Fruit fly (Drosophila melanogaster): ENCODE results near the gene bun.

bun gene

DNA sequence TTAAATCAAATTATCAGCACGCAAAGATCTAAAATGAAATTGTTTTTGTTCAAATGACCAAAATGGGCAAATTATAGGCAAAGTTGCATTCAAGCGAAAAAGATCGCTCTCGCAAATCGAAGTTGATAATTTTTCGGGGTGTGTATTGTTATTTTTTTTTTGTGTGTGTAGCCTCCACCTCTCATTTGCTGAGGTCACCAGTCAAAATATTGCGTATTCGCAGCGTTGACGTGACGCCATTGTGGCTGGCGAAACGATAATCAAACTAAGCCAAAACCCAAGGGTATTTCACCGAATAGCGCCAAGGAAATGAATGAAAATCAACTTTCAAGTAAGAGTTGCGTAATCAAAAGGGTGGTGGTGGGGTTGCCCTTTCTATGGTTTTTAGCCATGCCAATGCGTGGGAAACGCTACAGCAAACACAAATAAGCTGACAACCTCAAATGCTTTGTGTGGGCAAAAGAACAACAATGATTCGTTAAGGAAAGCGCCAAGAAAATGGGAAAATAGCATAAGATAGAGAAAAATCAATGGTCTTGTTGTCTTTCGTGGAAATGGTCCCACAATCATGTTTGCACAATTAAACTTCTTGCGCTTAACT is 43.5 kb downstream of the bun start:
- TF ChIP-seq CG17801 (GFP tag; optimal IDR thresholded peaks at IDR 0.05; ENCODE audit: partially characterized antibody), result no peak

DNA sequence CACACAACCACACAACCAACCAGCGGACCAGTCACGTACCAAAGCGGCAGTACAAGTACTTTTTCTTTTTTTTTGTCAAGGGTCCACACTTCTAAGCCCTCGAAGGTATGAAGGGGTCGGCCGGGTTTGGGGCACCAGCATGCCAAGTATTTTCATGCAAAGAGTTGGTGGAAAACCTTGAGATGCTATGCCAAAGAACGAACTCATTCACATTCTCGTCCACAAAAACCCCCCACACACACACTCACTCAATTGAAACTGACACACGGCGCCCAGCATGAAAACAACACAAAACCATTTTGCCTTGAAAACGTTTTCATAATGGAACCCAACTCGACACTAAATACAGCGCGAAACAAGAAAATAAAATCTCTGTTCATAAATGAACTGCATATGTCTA is 46.0 kb downstream of the bun start:
- no peak for TF ChIP-seq CG17801 (GFP tag; optimal IDR thresholded peaks at IDR 0.05; ENCODE audit: partially characterized antibody)

DNA sequence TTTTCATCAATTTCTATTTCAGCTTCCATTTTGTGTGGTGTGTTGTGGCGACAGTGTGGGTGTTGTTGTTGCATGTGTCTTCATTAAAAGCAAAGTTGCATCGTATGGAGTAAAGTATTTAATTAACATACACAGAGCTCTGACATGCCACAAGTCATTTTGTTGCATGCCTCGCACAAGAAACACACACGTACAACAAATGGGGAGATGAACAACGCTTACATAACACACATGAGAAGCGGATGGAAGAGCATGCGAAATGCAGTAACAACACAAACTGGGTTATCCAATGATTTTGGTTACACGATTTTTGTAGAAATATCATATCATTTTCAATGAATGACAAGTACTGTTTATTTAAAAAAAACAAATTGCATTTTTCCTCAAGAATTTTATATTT is 47.2 kb downstream of the bun start:
- TF ChIP-seq CG17801 (GFP tag; optimal IDR thresholded peaks at IDR 0.05; ENCODE audit: partially characterized antibody), result no peak

DNA sequence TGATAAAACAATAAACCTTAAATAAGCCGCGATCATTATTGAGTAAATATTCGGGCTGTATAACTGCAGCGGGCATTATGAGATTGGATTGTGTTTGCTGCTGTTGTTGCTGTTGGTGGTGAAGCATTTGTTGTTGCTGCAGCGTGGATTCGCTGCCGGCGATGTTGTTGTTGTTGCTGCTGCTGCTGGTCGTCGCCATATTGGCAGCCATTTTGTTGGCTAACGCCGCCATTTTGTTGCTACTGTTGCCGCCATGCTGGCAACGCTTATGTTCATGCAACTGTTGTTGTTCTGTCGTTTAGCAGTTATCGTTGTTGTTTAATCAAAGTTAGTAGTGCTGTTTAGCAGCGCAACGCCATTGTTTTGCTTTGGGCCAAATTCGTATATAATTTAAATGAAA is 47.9 kb downstream of the bun start:
- TF ChIP-seq CG17801 (GFP tag; optimal IDR thresholded peaks at IDR 0.05; ENCODE audit: partially characterized antibody), result no peak

DNA sequence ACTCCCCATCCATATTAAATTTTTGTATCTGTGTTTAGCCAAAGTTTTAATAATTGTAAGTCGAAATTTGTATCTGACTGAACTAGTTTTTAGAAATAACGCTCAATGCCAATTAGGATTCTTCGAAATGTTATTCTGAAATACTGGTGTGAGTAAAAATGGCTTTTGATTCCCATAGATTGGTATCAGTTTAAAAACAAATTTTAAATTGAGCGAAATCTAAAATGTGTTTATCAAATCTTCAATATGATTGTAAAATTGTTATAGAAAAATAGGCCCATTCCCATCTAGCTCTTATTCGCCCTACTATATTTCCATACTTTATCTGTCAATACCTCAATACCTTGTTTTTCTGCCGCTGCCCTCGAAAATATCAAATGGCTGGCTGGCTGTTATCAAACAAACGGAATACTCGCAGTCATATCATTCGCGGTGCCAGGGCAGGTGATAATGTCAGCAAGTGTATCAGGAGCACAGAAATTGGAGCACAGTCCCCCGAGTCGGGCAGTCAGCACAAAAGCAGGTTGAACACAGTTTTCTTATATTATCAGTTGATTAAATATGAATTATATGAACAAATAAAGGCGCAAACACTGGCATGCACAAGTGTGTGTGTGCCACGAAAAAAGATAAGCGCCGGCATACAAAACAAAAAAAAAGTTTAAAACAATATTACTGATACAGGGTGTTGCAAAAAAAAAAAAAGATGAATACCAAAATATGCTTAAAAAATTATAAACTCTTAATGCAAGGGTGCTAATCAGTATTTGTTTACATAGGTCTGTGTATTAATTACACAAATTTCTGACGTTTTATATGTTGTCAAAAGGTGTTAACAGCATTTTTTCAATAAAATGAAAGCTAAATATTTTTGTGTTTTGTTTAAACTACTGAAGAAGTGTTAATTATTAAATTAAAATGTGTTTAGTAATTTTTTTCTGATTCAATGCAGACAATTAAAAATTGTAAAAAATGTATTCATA is 48.8 kb downstream of the bun start, which contains the start of gene t-cup:
TSS of gene t-cup (minus strand) at position 51 of the 983 bp plus-strand sequence.
- TF ChIP-seq CG17801 (GFP tag; optimal IDR thresholded peaks at IDR 0.05; ENCODE audit: partially characterized antibody), result peak; percentile 19

DNA sequence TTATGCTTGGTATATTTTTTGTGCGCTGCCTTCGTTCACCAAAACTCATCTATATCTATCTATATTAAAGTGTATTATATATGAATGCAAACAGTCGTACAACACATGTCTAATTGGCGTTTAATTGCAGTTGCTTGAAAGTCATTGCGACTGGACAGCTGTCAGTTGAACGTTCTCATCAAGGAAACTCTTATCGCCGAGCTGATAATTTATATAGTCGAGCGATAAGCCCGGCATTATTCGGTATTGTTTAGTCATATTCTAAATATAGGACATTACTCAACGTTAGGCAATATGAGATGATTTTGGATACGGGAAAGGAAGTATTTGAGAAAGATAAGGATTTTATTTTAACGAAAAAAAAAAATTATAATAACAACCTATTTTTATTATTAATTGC is 51.2 kb downstream of the bun start:
- TF ChIP-seq CG17801 (GFP tag; optimal IDR thresholded peaks at IDR 0.05; ENCODE audit: partially characterized antibody), result no peak

DNA sequence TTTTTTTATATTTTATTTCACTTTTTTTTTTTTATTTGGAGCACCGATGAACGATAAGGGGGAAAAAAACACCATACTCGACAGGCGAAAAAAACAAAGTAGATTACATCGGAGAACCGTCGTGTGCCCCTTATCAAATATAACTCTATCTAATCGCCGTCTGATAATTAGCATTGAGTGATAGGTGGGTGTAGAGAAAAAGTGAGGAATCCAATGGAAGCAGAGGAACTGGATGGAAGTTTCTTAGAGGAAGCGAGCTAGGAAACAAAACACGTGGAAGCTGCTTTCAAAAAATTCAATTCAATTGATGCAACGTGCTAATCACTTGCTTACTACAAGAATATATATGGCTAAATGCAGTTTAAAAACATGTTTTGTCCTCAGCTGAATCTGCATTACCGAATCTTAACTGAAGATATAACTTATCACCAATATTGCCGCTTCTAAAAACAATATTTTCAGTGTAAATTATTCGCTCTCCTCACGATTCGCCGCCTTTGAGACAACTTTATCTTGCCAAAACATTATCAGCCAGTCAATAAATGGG is 52.6 kb downstream of the bun start:
- TF ChIP-seq CG17801 (GFP tag; optimal IDR thresholded peaks at IDR 0.05; ENCODE audit: partially characterized antibody), result no peak

DNA sequence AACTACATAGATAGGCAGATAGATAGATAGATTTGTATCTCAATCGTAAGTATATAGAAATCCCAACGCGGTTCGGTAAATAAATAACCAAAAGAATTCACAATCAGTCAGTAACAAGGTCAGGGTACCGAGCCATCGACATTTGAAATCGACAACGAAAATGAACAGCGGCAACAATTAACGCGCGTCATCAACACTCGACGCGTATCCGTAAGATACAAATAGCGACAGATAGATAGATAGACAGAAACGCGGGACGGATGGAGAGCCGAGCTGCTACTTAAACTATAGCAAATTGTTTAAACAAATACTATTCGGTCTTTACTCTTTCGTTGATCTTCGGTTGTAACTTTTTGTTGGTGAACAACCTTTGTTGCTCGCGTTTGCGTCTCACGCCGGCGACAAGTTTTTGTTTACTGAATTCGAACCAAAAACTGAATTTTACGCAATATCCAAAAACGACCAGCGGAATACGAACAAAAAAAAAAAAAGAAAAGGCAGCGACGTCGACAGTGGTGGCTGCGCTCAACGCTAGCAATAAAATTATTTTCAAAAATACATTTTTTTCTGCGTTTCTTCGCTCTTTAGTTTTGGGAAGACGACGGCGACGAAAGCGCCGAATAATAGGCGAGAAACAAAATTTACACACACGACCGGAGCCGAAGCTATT is 53.2 kb downstream of the bun start:
- TF ChIP-seq CG17801 (GFP tag; optimal IDR thresholded peaks at IDR 0.05; ENCODE audit: partially characterized antibody), result no peak

DNA sequence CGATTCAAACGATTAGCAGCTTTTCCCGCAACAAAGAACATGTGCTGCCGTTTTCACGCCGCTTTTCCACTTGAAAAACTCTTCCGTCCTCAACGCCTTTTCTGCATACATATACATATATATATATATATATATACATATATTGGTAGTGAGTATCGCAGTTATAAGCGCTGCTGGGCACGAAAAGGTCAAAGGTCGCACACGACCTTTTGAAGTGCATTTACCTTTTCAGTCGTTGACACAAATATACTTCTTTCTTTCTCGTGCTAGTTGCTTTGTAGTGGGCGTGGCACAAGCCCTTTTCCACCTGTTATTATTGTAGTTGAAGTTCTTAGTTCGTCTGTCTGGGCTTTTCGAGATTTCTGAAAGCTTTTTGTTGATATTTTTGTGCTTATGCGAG is 56.9 kb downstream of the bun start:
- no peak for TF ChIP-seq CG17801 (GFP tag; optimal IDR thresholded peaks at IDR 0.05; ENCODE audit: partially characterized antibody)

DNA sequence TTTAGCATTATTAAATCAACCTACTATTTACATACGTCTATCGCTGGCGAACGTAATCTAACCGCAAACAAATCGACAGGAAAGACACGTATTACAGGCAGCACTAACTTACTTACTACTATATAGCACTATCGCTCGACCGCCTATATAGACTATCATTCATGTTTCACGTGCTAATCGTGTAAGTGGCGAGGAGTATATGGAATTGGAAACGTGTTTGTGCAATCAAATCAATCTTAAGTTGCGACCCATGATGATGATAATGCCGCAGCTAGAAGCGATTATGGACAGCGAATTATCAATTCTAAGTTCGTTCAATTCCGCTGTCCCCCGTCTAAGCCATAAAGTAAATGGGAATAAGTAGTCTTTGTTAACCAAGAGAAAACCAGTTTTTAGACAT is 58.6 kb downstream of the bun start:
- TF ChIP-seq CG17801 (GFP tag; optimal IDR thresholded peaks at IDR 0.05; ENCODE audit: partially characterized antibody), result no peak

DNA sequence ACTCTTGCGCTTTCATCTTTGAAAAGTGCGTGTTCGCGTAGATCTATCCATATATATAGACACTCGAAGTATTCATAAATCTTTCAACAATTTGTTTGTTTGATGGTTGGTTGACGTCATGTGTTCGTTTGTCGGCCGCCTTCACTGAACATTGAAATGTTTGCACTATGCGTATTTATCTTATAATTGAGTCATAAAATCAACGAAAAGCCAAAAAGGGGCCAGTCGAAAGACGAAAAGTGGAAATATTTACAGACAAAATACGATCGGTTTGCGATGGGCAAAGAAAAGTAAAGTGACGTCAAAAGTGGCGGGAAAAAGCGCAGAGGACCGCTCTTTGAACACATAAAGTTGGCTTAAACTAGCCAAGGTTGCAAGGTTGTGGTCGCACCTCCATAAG is 59.1 kb downstream of the bun start:
- TF ChIP-seq CG17801 (GFP tag; optimal IDR thresholded peaks at IDR 0.05; ENCODE audit: partially characterized antibody), result no peak

DNA sequence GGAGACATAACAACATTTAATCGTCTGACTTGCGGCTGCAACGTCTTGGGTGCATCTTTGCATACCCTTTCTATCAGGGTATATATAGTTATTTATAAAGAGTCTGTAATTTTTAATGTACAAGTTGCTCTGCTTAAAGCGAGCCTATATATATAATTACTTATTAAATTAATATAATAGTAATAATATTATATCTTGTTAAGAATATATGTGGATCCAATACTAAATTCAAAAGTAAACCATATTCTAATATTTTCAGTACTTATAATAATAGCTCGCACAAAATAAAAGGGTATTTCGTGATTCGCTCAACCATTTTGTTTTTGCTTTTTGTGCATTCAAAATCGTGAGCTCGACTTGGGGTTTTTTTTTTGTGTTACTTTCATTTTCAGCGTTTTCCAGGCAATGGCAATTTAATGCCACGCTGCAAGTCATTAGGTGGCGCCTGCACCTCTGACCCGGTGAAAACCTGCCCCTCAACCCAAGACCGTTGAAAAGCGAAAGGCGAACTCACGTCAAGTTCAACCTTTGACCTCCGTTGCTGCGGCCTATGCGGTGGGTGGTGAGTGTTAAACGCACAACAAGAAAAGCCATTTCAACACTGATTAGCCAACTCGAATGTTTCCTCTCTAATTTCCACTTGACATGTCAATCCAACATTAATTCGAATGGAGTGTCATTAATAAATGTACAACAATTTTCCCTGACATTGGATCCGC is 60.4 kb downstream of the bun start:
- no peak for TF ChIP-seq CG17801 (GFP tag; optimal IDR thresholded peaks at IDR 0.05; ENCODE audit: partially characterized antibody)

DNA sequence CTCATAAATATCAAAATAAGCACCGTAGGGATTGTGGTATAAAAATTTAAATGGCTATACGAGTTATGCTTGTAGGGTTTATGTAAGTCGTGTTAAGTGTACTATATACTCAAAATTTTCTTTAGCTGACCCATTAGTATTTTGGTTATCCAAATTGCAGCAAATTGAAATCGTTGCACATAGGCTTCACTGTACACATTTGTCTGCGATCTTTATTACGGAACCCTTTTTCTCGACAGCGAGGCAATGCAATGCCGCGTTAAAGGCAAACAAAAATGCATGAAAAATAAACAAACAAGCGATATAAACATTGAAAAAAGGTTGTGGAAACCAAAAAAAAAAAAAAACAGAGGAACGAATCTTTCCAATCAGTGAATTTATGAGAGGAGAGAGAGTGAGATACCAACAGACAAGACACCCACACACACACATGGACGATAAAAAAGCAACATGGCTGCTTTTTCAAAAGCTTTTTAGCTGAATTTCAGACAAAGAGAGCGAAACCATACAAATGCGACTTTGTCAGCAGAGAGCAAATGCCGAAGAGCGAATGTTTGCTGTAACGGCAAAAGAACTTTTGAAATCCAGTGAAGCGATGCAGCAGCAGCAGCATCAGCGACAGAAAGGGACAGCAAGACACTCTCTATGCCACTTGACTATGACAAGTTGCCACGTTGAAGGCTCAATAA is 62.4 kb downstream of the bun start:
- peak; percentile 96 for TF ChIP-seq CG17801 (GFP tag; optimal IDR thresholded peaks at IDR 0.05; ENCODE audit: partially characterized antibody)

DNA sequence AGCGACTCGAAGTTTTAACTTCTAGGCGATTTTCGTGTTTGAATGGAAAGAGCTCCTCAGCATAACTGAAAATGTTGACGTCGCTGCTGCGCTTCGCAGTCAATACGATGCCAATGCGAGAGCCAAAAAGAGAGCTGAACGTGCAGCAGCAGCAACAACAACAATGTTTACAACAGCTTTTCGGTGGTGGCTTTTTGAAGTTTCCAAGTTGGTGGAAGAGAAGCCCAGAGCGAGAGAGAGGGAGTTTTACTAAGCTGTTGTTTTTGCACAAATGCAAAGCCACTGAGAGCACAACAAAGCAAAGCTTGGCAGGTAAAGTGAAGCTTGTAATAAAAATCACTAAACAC is 62.9 kb downstream of the bun start:
- TF ChIP-seq CG17801 (GFP tag; optimal IDR thresholded peaks at IDR 0.05; ENCODE audit: partially characterized antibody), result no peak
